Fruit fly (Drosophila melanogaster) whole organism, embryonic: ENCODE measurements around the gene Obp99a.
A peak's percentile ranks its signal among the peaks of the same experiment; 100 is the strongest.

ENCODE experiments used
- CG10147 ChIP-seq: fragments of 200-800 bp; sonication (Bioruptor generic); optimal IDR thresholded peaks from 2 replicates; lab custom pipeline; 2019; ENCODE audit warnings: missing biosample characterization, mild to moderate bottlenecking, missing genetic modification characterization, moderate library complexity
- CG12155 ChIP-seq: fragments of 200-800 bp; sonication (Bioruptor generic); optimal IDR thresholded peaks from 3 replicates; lab custom pipeline; 2016; ENCODE audit warnings: missing biosample characterization, missing genetic modification characterization
- CG12236 ChIP-seq: fragments of 200-800 bp; sonication (Bioruptor generic); optimal IDR thresholded peaks from 2 replicates; lab custom pipeline; 2016; ENCODE audit warnings: missing biosample characterization, missing genetic modification characterization
- CG13287 ChIP-seq: fragments of 200-800 bp; sonication (Bioruptor generic); IDR thresholded peaks from 2 replicates; pipeline ENCODE4 v1.3.6; 2022; ENCODE audit warnings: missing biosample characterization, missing genetic modification characterization; ENCODE audit not compliant: partially characterized antibody
- CG15479 ChIP-seq: fragments of 200-800 bp; sonication (Bioruptor generic); optimal IDR thresholded peaks from 3 replicates; lab custom pipeline; 2019; ENCODE audit warnings: missing biosample characterization, mild to moderate bottlenecking, missing genetic modification characterization, moderate library complexity
- CG15601 ChIP-seq: fragments of 200-800 bp; sonication (Bioruptor generic); optimal IDR thresholded peaks from 3 replicates; lab custom pipeline; 2019; ENCODE audit warnings: missing biosample characterization, mild to moderate bottlenecking, missing genetic modification characterization, moderate library complexity
- CG1602 ChIP-seq: fragments of 200-800 bp; sonication (Bioruptor generic); optimal IDR thresholded peaks from 3 replicates; lab custom pipeline; 2016; ENCODE audit warnings: missing biosample characterization, missing genetic modification characterization
- CG17361 ChIP-seq: fragments of 200-800 bp; sonication (Bioruptor generic); IDR thresholded peaks from 3 replicates; pipeline ENCODE4 v1.3.6; 2022; ENCODE audit warnings: missing biosample characterization, missing genetic modification characterization
- CG18011 ChIP-seq: fragments of 200-800 bp; sonication (Bioruptor generic); optimal IDR thresholded peaks from 2 replicates; lab custom pipeline; 2017; ENCODE audit warnings: missing biosample characterization, missing genetic modification characterization, mild to moderate bottlenecking, moderate library complexity, missing genotype
- CG2129 ChIP-seq: fragments of 200-800 bp; sonication (Bioruptor generic); IDR thresholded peaks from 2 replicates; pipeline ENCODE4 v1.3.6; 2022; ENCODE audit warnings: missing biosample characterization, missing genetic modification characterization; ENCODE audit not compliant: partially characterized antibody
- CG30431 ChIP-seq: fragments of 200-800 bp; sonication (Bioruptor generic); optimal IDR thresholded peaks from 2 replicates; lab custom pipeline; 2017; ENCODE audit warnings: missing biosample characterization, missing genetic modification characterization
- CG33557 ChIP-seq: fragments of 200-800 bp; sonication (Bioruptor generic); optimal IDR thresholded peaks from 2 replicates; lab custom pipeline; 2019; ENCODE audit warnings: missing biosample characterization, mild to moderate bottlenecking, missing genetic modification characterization, moderate library complexity
- CG3407 ChIP-seq: fragments of 200-800 bp; sonication (Bioruptor generic); optimal IDR thresholded peaks from 2 replicates; lab custom pipeline; 2018; ENCODE audit warnings: missing biosample characterization, mild to moderate bottlenecking, missing genetic modification characterization
- CG34422 ChIP-seq: fragments of 200-800 bp; sonication (Bioruptor generic); IDR thresholded peaks from 3 replicates; pipeline ENCODE4 v1.3.6; 2022; ENCODE audit warnings: missing biosample characterization, missing genetic modification characterization
- CG4617 ChIP-seq: fragments of 200-800 bp; sonication (Bioruptor generic); optimal IDR thresholded peaks from 3 replicates; lab custom pipeline; 2016; ENCODE audit warnings: missing biosample characterization, missing genetic modification characterization, borderline replicate concordance
- CG5180 ChIP-seq: fragments of 200-800 bp; sonication (Bioruptor generic); optimal IDR thresholded peaks from 3 replicates; lab custom pipeline; 2017; ENCODE audit warnings: missing biosample characterization, missing genetic modification characterization, mild to moderate bottlenecking, moderate library complexity, missing genetic modification reagents
- CG5953 ChIP-seq: fragments of 200-800 bp; sonication (Bioruptor generic); IDR thresholded peaks from 2 replicates; pipeline ENCODE4 v1.3.6; 2022; ENCODE audit warnings: missing biosample characterization, missing genetic modification characterization
- CG6683 ChIP-seq: fragments of 200-800 bp; sonication (Bioruptor generic); optimal IDR thresholded peaks from 2 replicates; lab custom pipeline; 2017; ENCODE audit warnings: missing biosample characterization, mild to moderate bottlenecking, missing genetic modification characterization, missing genetic modification reagents
- CG7372 ChIP-seq: fragments of 200-800 bp; sonication (Bioruptor generic); IDR thresholded peaks from 2 replicates; pipeline ENCODE4 v1.3.6; 2022; ENCODE audit warnings: missing biosample characterization, missing genetic modification characterization
- CG8089 ChIP-seq: fragments of 200-800 bp; sonication (Bioruptor generic); optimal IDR thresholded peaks from 3 replicates; lab custom pipeline; 2016; ENCODE audit warnings: missing biosample characterization, missing genetic modification characterization
- CG8281 ChIP-seq: fragments of 200-800 bp; sonication (Bioruptor generic); optimal IDR thresholded peaks from 2 replicates; lab custom pipeline; 2018; ENCODE audit warnings: missing biosample characterization, mild to moderate bottlenecking, missing genetic modification characterization, moderate library complexity
- CG9437 ChIP-seq: fragments of 200-800 bp; sonication (Bioruptor generic); optimal IDR thresholded peaks from 2 replicates; lab custom pipeline; 2018; ENCODE audit warnings: missing biosample characterization, mild to moderate bottlenecking, missing genetic modification characterization
- CG9609 ChIP-seq: fragments of 200-800 bp; sonication (Bioruptor generic); optimal IDR thresholded peaks from 3 replicates; lab custom pipeline; 2016; ENCODE audit warnings: missing biosample characterization, missing genetic modification characterization
- D19B ChIP-seq: fragments of 200-800 bp; sonication (Bioruptor generic); optimal IDR thresholded peaks from 2 replicates; lab custom pipeline; 2017; ENCODE audit warnings: missing biosample characterization, mild to moderate bottlenecking, missing genetic modification characterization
- HLHmδ ChIP-seq: fragments of 200-800 bp; sonication (Bioruptor generic); optimal IDR thresholded peaks from 2 replicates; lab custom pipeline; 2018; ENCODE audit warnings: missing biosample characterization, mild to moderate bottlenecking, missing genetic modification characterization, moderate library complexity
- Hr3 ChIP-seq: fragments of 200-800 bp; sonication (Bioruptor generic); optimal IDR thresholded peaks from 3 replicates; lab custom pipeline; 2016; ENCODE audit warnings: missing biosample characterization, missing genetic modification characterization
- Lhr ChIP-seq: fragments of 200-800 bp; sonication (Bioruptor generic); optimal IDR thresholded peaks from 3 replicates; lab custom pipeline; 2017; ENCODE audit warnings: mild to moderate bottlenecking, missing biosample characterization, missing genetic modification reagents, missing genetic modification characterization
- NFAT ChIP-seq: fragments of 200-800 bp; sonication (Bioruptor generic); IDR thresholded peaks from 2 replicates; pipeline ENCODE4 v1.3.6; 2022; ENCODE audit warnings: missing biosample characterization, missing genetic modification characterization
- NfI ChIP-seq: fragments of 200-800 bp; sonication (Bioruptor generic); optimal IDR thresholded peaks from 3 replicates; lab custom pipeline; 2018; ENCODE audit warnings: missing biosample characterization, mild to moderate bottlenecking, missing genetic modification characterization, moderate library complexity
- Ravus ChIP-seq: fragments of 200-800 bp; sonication (Bioruptor generic); IDR thresholded peaks from 2 replicates; pipeline ENCODE4 v1.3.6; 2022; ENCODE audit warnings: missing biosample characterization, missing genetic modification characterization
- Sry-δ ChIP-seq: fragments of 200-800 bp; sonication (Bioruptor generic); optimal IDR thresholded peaks from 2 replicates; lab custom pipeline; 2016; ENCODE audit warnings: missing biosample characterization, missing genetic modification characterization
- ato ChIP-seq: fragments of 200-800 bp; sonication (Bioruptor generic); IDR thresholded peaks from 2 replicates; pipeline ENCODE4 v1.3.6; 2022; ENCODE audit warnings: missing biosample characterization, missing genetic modification characterization; ENCODE audit not compliant: partially characterized antibody
- bbx ChIP-seq: fragments of 200-800 bp; sonication (Bioruptor generic); IDR thresholded peaks from 2 replicates; pipeline ENCODE4 v1.3.6; 2022; ENCODE audit warnings: missing biosample characterization, missing genetic modification characterization; ENCODE audit not compliant: partially characterized antibody
- bigmax ChIP-seq: fragments of 200-800 bp; sonication (Bioruptor generic); optimal IDR thresholded peaks from 2 replicates; lab custom pipeline; 2018; ENCODE audit warnings: missing biosample characterization, mild to moderate bottlenecking, missing genetic modification characterization
- cwo ChIP-seq: fragments of 200-800 bp; sonication (Bioruptor generic); optimal IDR thresholded peaks from 3 replicates; lab custom pipeline; 2017; ENCODE audit warnings: missing biosample characterization, missing genetic modification characterization, mild to moderate bottlenecking, moderate library complexity, missing genetic modification reagents
- dan ChIP-seq: fragments of 200-800 bp; sonication (Bioruptor generic); IDR thresholded peaks from 2 replicates; pipeline ENCODE4 v1.3.6; 2022; ENCODE audit warnings: missing biosample characterization, missing genetic modification characterization
- esg ChIP-seq: fragments of 200-800 bp; sonication (Bioruptor generic); conservative IDR thresholded peaks from 2 replicates; pipeline ENCODE4 v1.3.6; 2022; ENCODE audit warnings: missing biosample characterization, missing genetic modification characterization
- hb ChIP-seq: fragments of 200-800 bp; sonication (Bioruptor generic); IDR thresholded peaks from 3 replicates; pipeline ENCODE4 v1.3.6; 2022; ENCODE audit warnings: missing biosample characterization, missing genetic modification characterization; ENCODE audit not compliant: partially characterized antibody
- hbn ChIP-seq: fragments of 200-800 bp; sonication (Bioruptor generic); IDR thresholded peaks from 2 replicates; pipeline ENCODE4 v1.3.6; 2022; ENCODE audit warnings: missing biosample characterization, missing genetic modification characterization; ENCODE audit not compliant: partially characterized antibody
- lmd ChIP-seq: fragments of 200-800 bp; sonication (Bioruptor generic); IDR thresholded peaks from 2 replicates; pipeline ENCODE4 v1.3.6; 2022; ENCODE audit warnings: missing biosample characterization, missing genetic modification characterization
- mld ChIP-seq: fragments of 200-800 bp; sonication (Bioruptor generic); IDR thresholded peaks from 3 replicates; pipeline ENCODE4 v1.3.6; 2022; ENCODE audit warnings: missing biosample characterization, missing genetic modification characterization; ENCODE audit not compliant: partially characterized antibody
- pnt ChIP-seq: fragments of 200-800 bp; sonication (Bioruptor generic); optimal IDR thresholded peaks from 3 replicates; lab custom pipeline; 2016; ENCODE audit warnings: missing biosample characterization, missing genetic modification characterization
- ranshi ChIP-seq: fragments of 200-800 bp; sonication (Bioruptor generic); IDR thresholded peaks from 2 replicates; pipeline ENCODE4 v1.3.6; 2022; ENCODE audit warnings: missing biosample characterization, missing genetic modification characterization
- rib ChIP-seq: fragments of 200-800 bp; sonication (Bioruptor generic); IDR thresholded peaks from 2 replicates; pipeline ENCODE4 v1.3.6; 2022; ENCODE audit warnings: missing biosample characterization, missing genetic modification characterization
- slp2 ChIP-seq: fragments of 200-800 bp; sonication (Bioruptor generic); optimal IDR thresholded peaks from 2 replicates; lab custom pipeline; 2016; ENCODE audit warnings: missing biosample characterization, missing genetic modification characterization
- sug ChIP-seq: fragments of 200-800 bp; optimal IDR thresholded peaks from 2 replicates; lab custom pipeline; 2019; ENCODE audit warnings: missing biosample characterization, mild to moderate bottlenecking, missing genetic modification characterization, moderate library complexity
- unc-4 ChIP-seq: fragments of 200-800 bp; sonication (Bioruptor generic); IDR thresholded peaks from 2 replicates; pipeline ENCODE4 v1.3.6; 2022; ENCODE audit warnings: missing biosample characterization, missing genetic modification characterization; ENCODE audit not compliant: partially characterized antibody
- vnd ChIP-seq: fragments of 200-800 bp; sonication (Bioruptor generic); IDR thresholded peaks from 3 replicates; pipeline ENCODE4 v1.3.6; 2022; ENCODE audit warnings: missing biosample characterization, missing genetic modification characterization; ENCODE audit not compliant: partially characterized antibody
- zfh2 ChIP-seq: fragments of 200-800 bp; sonication (Bioruptor generic); optimal IDR thresholded peaks from 2 replicates; lab custom pipeline; 2016; ENCODE audit warnings: missing biosample characterization, missing genetic modification characterization

The Obp99a gene

dm6 chr3R:29716782-29717317 lies 45.4 kb downstream of the Obp99a start, which contains the start of gene Obp99b (continued):
- no peak for TF ChIP-seq CG15479 (GFP tag; lab: Kevin White, UChicago)
- TF ChIP-seq CG8089 (GFP tag; lab: Kevin White, UChicago): peak; percentile 85
- peak; percentile 65 for TF ChIP-seq lmd (GFP tag; lab: Robert Waterston, UW)
- no peak for TF ChIP-seq CG13287 (GFP tag; lab: Robert Waterston, UW)
- TF ChIP-seq CG9609 (GFP tag; lab: Kevin White, UChicago): peak; percentile 76
- TF ChIP-seq CG6683: no peak
- peak; percentile 74; the same call in 1 of the 2 replicates for TF ChIP-seq CG5953 (GFP tag; lab: Robert Waterston, UW)
- TF ChIP-seq CG1602 (GFP tag; lab: Kevin White, UChicago): peak; percentile 50
- TF ChIP-seq CG8281 (tag; lab: Kevin White, UChicago): peak; percentile 64
- peak; percentile 62 for TF ChIP-seq CG15601 (tag; lab: Kevin White, UChicago)
- no peak for TF ChIP-seq zfh2 (GFP tag; lab: Kevin White, UChicago)
- TF ChIP-seq Ravus: peak; percentile 2; the same call in 1 of the 2 replicates
- no peak for TF ChIP-seq CG2129 (GFP tag; lab: Robert Waterston, UW)
- TF ChIP-seq CG33557 (GFP tag; lab: Kevin White, UChicago): peak; percentile 77
- peak; percentile 42 for TF ChIP-seq pnt (GFP tag; lab: Kevin White, UChicago)
- TF ChIP-seq esg (GFP tag; lab: Robert Waterston, UW): peak; percentile 50
- TF ChIP-seq dan (GFP tag; lab: Robert Waterston, UW): no peak
- peak; percentile 90 for TF ChIP-seq NFAT (GFP tag; lab: Robert Waterston, UW)
- TF ChIP-seq ranshi (GFP tag; lab: Robert Waterston, UW): peak; percentile 69
- peak; percentile 39; the same call in 2 of the 3 replicates for TF ChIP-seq CG17361 (GFP tag; lab: Robert Waterston, UW)
- TF ChIP-seq Lhr (GFP tag; lab: Kevin White, UChicago): peak; percentile 75
- peak; percentile 60 for TF ChIP-seq Hr3 (GFP tag; lab: Kevin White, UChicago)
- TF ChIP-seq mld (GFP tag; lab: Robert Waterston, UW): no peak
- no peak for TF ChIP-seq rib (GFP tag; lab: Robert Waterston, UW)
- peak; percentile 32 for TF ChIP-seq bigmax (GFP tag; lab: Kevin White, UChicago)
- TF ChIP-seq CG18011 (GFP tag; lab: Kevin White, UChicago): peak; percentile 62
- TF ChIP-seq CG34422 (GFP tag; lab: Robert Waterston, UW): peak; percentile 74; the same call in 2 of the 3 replicates
- TF ChIP-seq sug (tag; lab: Kevin White, UChicago): no peak
- TF ChIP-seq hbn (GFP tag; lab: Robert Waterston, UW): no peak
- no peak for TF ChIP-seq vnd (GFP tag; lab: Robert Waterston, UW)
- TF ChIP-seq ato (GFP tag; lab: Robert Waterston, UW): no peak
- peak; percentile 91 for TF ChIP-seq NfI (GFP tag; lab: Kevin White, UChicago)
- TF ChIP-seq unc-4: no peak
- TF ChIP-seq cwo: no peak
- TF ChIP-seq CG12155 (GFP tag; lab: Kevin White, UChicago): peak; percentile 45
- TF ChIP-seq CG10147: peak; percentile 36
- peak; percentile 9 for TF ChIP-seq Sry-δ (GFP tag; lab: Kevin White, UChicago)
- peak; percentile 54 for TF ChIP-seq D19B (GFP tag; lab: Kevin White, UChicago)
- TF ChIP-seq CG4617 (GFP tag; lab: Kevin White, UChicago): peak; percentile 27
- TF ChIP-seq CG3407: peak; percentile 76
- TF ChIP-seq CG7372 (GFP tag; lab: Robert Waterston, UW): peak; percentile 60; the same call in 1 of the 2 replicates
- TF ChIP-seq CG5180 (GFP tag; lab: Kevin White, UChicago): peak; percentile 62
- peak; percentile 83 for TF ChIP-seq CG30431 (GFP tag; lab: Kevin White, UChicago)
- TF ChIP-seq CG9437 (GFP tag; lab: Kevin White, UChicago): peak; percentile 60
- peak; percentile 99 for TF ChIP-seq HLHmδ
- TF ChIP-seq hb: no peak
- peak; percentile 66 for TF ChIP-seq CG12236 (GFP tag; lab: Kevin White, UChicago)
- TF ChIP-seq slp2 (GFP tag; lab: Kevin White, UChicago): peak; percentile 79
- no peak for TF ChIP-seq bbx
